Worm (Caenorhabditis elegans): ENCODE measurements around the gene cyn-8.

DNA sequence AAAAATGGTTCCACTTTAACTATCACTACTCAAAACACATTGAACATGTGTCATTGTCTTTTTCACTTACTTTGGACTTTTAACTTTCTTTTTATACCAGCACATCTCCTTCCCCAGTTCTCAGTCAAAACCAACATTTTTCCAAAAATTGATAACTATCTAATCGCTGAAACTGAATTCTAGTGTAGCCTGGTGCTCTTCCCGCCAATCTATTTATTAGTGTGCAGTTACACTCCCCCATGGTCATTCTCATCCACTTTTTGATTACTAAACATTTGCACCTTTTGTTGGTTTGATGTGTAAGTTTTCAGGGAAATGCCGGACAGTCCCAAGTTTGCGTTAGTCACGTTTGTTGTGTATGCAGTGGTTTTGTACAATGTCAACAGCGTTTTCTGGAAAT lies 23.2 kb downstream of the cyn-8 start:
- TF ChIP-seq ZK546.5 (tag; optimal IDR thresholded peaks at IDR 0.05), result no peak
- TF ChIP-seq hmg-11 (tag; optimal IDR thresholded peaks at IDR 0.05), result no peak
- no peak for TF ChIP-seq aly-2 (tag; optimal IDR thresholded peaks at IDR 0.05)
- no peak for TF ChIP-seq snpc-4 (tag; optimal IDR thresholded peaks at IDR 0.05)
- TF ChIP-seq lin-39 (tag; optimal IDR thresholded peaks at IDR 0.05), result no peak
- TF ChIP-seq ama-1 (optimal IDR thresholded peaks at IDR 0.05), result no peak
- TF ChIP-seq fkh-10 (GFP tag; optimal IDR thresholded peaks at IDR 0.05), result no peak
- TF ChIP-seq nhr-76 (tag; optimal IDR thresholded peaks at IDR 0.05), result no peak
- TF ChIP-seq nhr-28 (tag; optimal IDR thresholded peaks at IDR 0.05), result no peak
- TF ChIP-seq pqm-1 (tag; optimal IDR thresholded peaks at IDR 0.05), result peak; percentile 69

Measured in whole organism, L3 larva.